Worm (Caenorhabditis elegans): ENCODE data around the gene mboa-2.
A peak's percentile ranks its signal among the peaks of the same experiment; 100 is the strongest.

Gene mboa-2

ce11 chrV:11071453-11071852 is 50.8 kb downstream of the mboa-2 start:
- TF ChIP-seq nhr-237 (tag; optimal IDR thresholded peaks at IDR 0.05) (no peak), peb-1 (tag; optimal IDR thresholded peaks at IDR 0.05) (no peak), nhr-6 (tag; optimal IDR thresholded peaks at IDR 0.05) (no peak), nhr-21 (tag; optimal IDR thresholded peaks at IDR 0.05) (no peak), zag-1 (tag; optimal IDR thresholded peaks at IDR 0.05) (no peak), F13H6.1 (tag; optimal IDR thresholded peaks at IDR 0.05) (no peak), crh-2 (tag; optimal IDR thresholded peaks at IDR 0.05) (no peak), lin-13 (GFP tag; optimal IDR thresholded peaks at IDR 0.05) (no peak)

- TF ChIP-seq nhr-77 (tag; optimal IDR thresholded peaks at IDR 0.05) (no peak), crh-2 (tag; optimal IDR thresholded peaks at IDR 0.05) (peak; percentile 22), mdl-1 (tag; optimal IDR thresholded peaks at IDR 0.05) (no peak), nhr-21 (tag; optimal IDR thresholded peaks at IDR 0.05) (peak; percentile 12), nhr-25 (tag; optimal IDR thresholded peaks at IDR 0.05) (peak; percentile 75), elt-3 (tag; optimal IDR thresholded peaks at IDR 0.05) (no peak), blmp-1 (tag; optimal IDR thresholded peaks at IDR 0.05; ENCODE audit: insufficient read depth) (peak; percentile 81), nhr-11 (tag; optimal IDR thresholded peaks at IDR 0.05) (no peak), sem-4 (tag; optimal IDR thresholded peaks at IDR 0.05) (no peak), fos-1 (tag; optimal IDR thresholded peaks at IDR 0.05) (peak; percentile 17), alr-1 (tag; optimal IDR thresholded peaks at IDR 0.05) (no peak), sma-3 (GFP tag; optimal IDR thresholded peaks at IDR 0.05) (peak; percentile 7), ceh-82 (tag; optimal IDR thresholded peaks at IDR 0.05) (no peak), gmeb-1 (tag; optimal IDR thresholded peaks at IDR 0.05) (no peak), nhr-10 (tag; optimal IDR thresholded peaks at IDR 0.05) (no peak), dmd-4 (tag; optimal IDR thresholded peaks at IDR 0.05) (no peak), skn-1 (tag; optimal IDR thresholded peaks at IDR 0.05) (no peak), elt-1 (tag; optimal IDR thresholded peaks at IDR 0.05) (no peak), lin-39 (tag; optimal IDR thresholded peaks at IDR 0.05) (no peak), aly-2 (tag; optimal IDR thresholded peaks at IDR 0.05) (no peak), ama-1 (optimal IDR thresholded peaks at IDR 0.05) (no peak), unc-39 (tag; optimal IDR thresholded peaks at IDR 0.05) (no peak), lin-13 (GFP tag; optimal IDR thresholded peaks at IDR 0.05) (no peak), zag-1 (tag; optimal IDR thresholded peaks at IDR 0.05) (no peak), C34F6.9 (tag; optimal IDR thresholded peaks at IDR 0.05) (no peak)
Measured at ce11 chrV:11070388-11070787, 51.9 kb downstream of the mboa-2 start.

Measured in whole organism, L2 larva.